Worm (Caenorhabditis elegans): ENCODE measurements around the gene hlh-3.
A peak's percentile ranks its signal among the peaks of the same experiment; 100 is the strongest.

Gene hlh-3

DNA sequence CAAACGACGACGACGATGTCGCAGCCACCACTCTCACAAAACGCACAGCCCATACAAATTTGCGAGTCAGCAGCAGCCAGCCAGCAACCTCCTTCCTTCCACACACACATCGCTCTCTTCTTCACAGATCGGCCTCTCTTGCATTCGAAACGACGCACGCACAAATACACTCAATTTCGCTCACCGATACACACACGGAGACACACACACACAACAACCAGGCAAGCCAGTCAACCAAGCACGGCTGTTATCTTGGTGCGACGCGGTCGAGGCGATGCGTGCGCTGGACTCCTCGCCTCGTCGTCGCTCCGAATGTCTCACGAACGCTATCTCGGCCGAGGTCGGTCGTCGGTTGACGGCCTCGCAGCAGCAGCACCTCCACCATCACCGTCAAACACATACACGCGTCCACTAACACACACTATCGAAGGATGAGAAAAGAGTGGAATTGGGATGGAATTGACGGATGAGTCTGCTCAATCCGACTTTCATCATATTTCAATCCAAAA is 26.0 kb upstream of the hlh-3 start (continued):
- TF ChIP-seq elt-1 (tag; optimal IDR thresholded peaks at IDR 0.05; ENCODE audit: borderline replicate concordance, insufficient read depth): peak; percentile 6
- peak; percentile 82 for TF ChIP-seq mls-2 (tag; optimal IDR thresholded peaks at IDR 0.05)
- no peak for TF ChIP-seq blmp-1 (tag; optimal IDR thresholded peaks at IDR 0.05)
- TF ChIP-seq ztf-11 (tag; optimal IDR thresholded peaks at IDR 0.05): peak; percentile 96

DNA sequence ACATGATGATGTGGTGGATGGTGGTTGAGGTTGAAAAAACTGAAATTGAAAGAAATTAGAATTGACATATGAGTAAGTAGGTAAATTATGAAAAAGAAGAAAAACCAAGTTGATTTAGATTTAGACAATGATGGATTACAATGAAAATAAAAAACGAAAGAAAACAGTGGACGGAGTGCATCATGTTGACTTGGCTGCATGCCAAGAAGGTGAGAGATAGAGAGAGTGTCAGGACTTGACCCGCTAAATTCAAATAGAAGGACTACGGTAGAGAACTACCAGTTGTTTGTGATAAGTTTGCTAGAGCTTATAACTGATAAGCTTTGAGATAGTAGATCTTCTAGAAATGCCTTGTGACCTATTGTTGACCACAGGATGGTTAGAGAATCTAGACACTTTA is 25.3 kb upstream of the hlh-3 start, which contains the start of gene T24B8.3:
T24B8.3 (minus strand) TSS at position 39 of the 400 bp plus-strand sequence.
- peak; percentile 3 for TF ChIP-seq elt-1 (tag; optimal IDR thresholded peaks at IDR 0.05; ENCODE audit: borderline replicate concordance, insufficient read depth)
- no peak for TF ChIP-seq mls-2 (tag; optimal IDR thresholded peaks at IDR 0.05)
- peak; percentile 13 for TF ChIP-seq lsy-2 (tag; optimal IDR thresholded peaks at IDR 0.05)

- TF ChIP-seq elt-1 (tag; optimal IDR thresholded peaks at IDR 0.05; ENCODE audit: borderline replicate concordance, insufficient read depth): no peak
- peak; percentile 5 for TF ChIP-seq ham-2 (GFP tag; optimal IDR thresholded peaks at IDR 0.05)
- no peak for TF ChIP-seq nhr-76 (tag; optimal IDR thresholded peaks at IDR 0.05)
- no peak for TF ChIP-seq nhr-28 (tag; optimal IDR thresholded peaks at IDR 0.05)
- TF ChIP-seq drap-1 (GFP tag; optimal IDR thresholded peaks at IDR 0.05): no peak
- peak; percentile 31 for TF ChIP-seq ceh-43 (GFP tag; optimal IDR thresholded peaks at IDR 0.05)
- TF ChIP-seq flh-1 (GFP tag; optimal IDR thresholded peaks at IDR 0.05): no peak
- TF ChIP-seq bed-3 (GFP tag; optimal IDR thresholded peaks at IDR 0.05): no peak
- TF ChIP-seq blmp-1 (tag; optimal IDR thresholded peaks at IDR 0.05): no peak
- TF ChIP-seq snpc-4 (tag; optimal IDR thresholded peaks at IDR 0.05): no peak
- TF ChIP-seq tbx-8 (GFP tag; optimal IDR thresholded peaks at IDR 0.05): no peak
- peak; percentile 53 for TF ChIP-seq mls-2 (tag; optimal IDR thresholded peaks at IDR 0.05)
- TF ChIP-seq ces-1 (GFP tag; optimal IDR thresholded peaks at IDR 0.05): peak; percentile 76
- no peak for TF ChIP-seq elt-3 (tag; optimal IDR thresholded peaks at IDR 0.05)
- no peak for TF ChIP-seq unc-39 (tag; optimal IDR thresholded peaks at IDR 0.05)
- peak; percentile 1 for TF ChIP-seq unc-62 (GFP tag; optimal IDR thresholded peaks at IDR 0.05)
- TF ChIP-seq lin-13 (tag; optimal IDR thresholded peaks at IDR 0.05): peak; percentile 49
- no peak for TF ChIP-seq unc-120 (tag; optimal IDR thresholded peaks at IDR 0.05; ENCODE audit: poor library complexity, severe bottlenecking)
- no peak for TF ChIP-seq mab-5 (tag; optimal IDR thresholded peaks at IDR 0.05)
- peak; percentile 22 for TF ChIP-seq nhr-237 (tag; optimal IDR thresholded peaks at IDR 0.05)
- TF ChIP-seq nhr-12 (tag; optimal IDR thresholded peaks at IDR 0.05): no peak
- TF ChIP-seq cnd-1 (tag; optimal IDR thresholded peaks at IDR 0.05): peak; percentile 22
- no peak for TF ChIP-seq ceh-39 (tag; optimal IDR thresholded peaks at IDR 0.05)
- TF ChIP-seq ztf-11 (tag; optimal IDR thresholded peaks at IDR 0.05): no peak
- peak; percentile 40 for TF ChIP-seq mep-1 (tag; optimal IDR thresholded peaks at IDR 0.05)
- peak; percentile 26 for TF ChIP-seq pha-4 (tag; optimal IDR thresholded peaks at IDR 0.05)
- no peak for TF ChIP-seq zip-8 (tag; optimal IDR thresholded peaks at IDR 0.05)
- TF ChIP-seq sem-2 (GFP tag; optimal IDR thresholded peaks at IDR 0.05): no peak
- peak; percentile 92 for TF ChIP-seq hlh-1 (tag; optimal IDR thresholded peaks at IDR 0.05)
- TF ChIP-seq M03D4.4 (tag; optimal IDR thresholded peaks at IDR 0.05): no peak
- no peak for TF ChIP-seq ceh-83 (GFP tag; optimal IDR thresholded peaks at IDR 0.05)
- peak; percentile 66 for TF ChIP-seq nhr-2 (tag; optimal IDR thresholded peaks at IDR 0.05)
- TF ChIP-seq lin-32 (GFP tag; optimal IDR thresholded peaks at IDR 0.05): no peak
- peak; percentile 49 for TF ChIP-seq sptf-1 (tag; optimal IDR thresholded peaks at IDR 0.05)
- TF ChIP-seq lsy-2 (tag; optimal IDR thresholded peaks at IDR 0.05): peak; percentile 16
Observed at ce11 chrII:9061557-9062183, 24.7 kb upstream of the hlh-3 start.
